Worm (Caenorhabditis elegans): Measurements from ENCODE around the gene T11F9.10.

DNA sequence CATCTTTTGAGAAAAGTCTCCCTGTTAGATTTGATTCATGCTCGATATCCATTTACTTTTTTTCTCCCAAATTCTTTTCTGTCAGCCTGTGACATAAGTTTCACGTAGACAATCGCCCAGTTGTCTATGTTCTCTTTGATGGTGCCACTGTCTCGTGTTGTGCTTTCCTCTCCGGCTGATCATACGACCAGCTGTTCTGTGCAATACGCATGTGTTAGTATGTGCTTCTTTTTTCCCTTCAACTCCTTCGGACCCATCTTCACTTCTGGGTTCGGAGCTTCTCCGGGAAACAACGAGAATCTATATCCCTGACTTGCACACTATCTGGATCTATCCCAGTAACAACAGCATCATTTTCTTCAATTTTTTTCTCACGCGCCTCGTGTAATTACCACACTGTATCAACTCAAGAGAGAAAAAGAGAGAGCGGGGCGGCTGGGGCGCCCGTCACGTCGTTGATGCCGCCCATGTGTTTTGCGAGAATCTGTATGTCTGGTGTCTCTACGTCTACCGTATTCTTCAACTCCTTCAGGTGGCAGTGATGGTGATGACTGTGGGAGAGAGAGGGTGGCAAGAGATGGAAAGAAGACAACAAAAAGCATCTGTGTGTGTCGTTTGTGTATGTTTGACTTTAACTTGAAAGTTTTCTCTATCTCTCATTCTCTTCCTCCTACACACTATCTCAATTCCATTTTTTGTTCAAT, 45.2 kb downstream of the T11F9.10 start:
- TF ChIP-seq F57C9.4 (tag; optimal IDR thresholded peaks at IDR 0.05) (no peak), snpc-4 (GFP tag; optimal IDR thresholded peaks at IDR 0.05) (no peak), snpc-4 (tag; optimal IDR thresholded peaks at IDR 0.05) (peak in 3 of 4 experiments; percentile 10 to 58 (median 54)), hmg-20 (GFP tag; IDR thresholded peaks at IDR 0.05) (no peak), egl-44 (GFP tag; IDR thresholded peaks at IDR 0.05) (0 out of 2 replicates have a peak, but pooled peaks have one; percentile 57), madf-3 (GFP tag; IDR thresholded peaks at IDR 0.05) (0 out of 2 replicates have a peak, but pooled peaks have one; percentile 23), pha-4 (tag; optimal IDR thresholded peaks at IDR 0.05) (no peak), ama-1 (optimal IDR thresholded peaks at IDR 0.05) (no peak), ama-1 (GFP tag; optimal IDR thresholded peaks at IDR 0.05) (no peak), lsy-27 (tag; optimal IDR thresholded peaks at IDR 0.05; ENCODE audit: borderline replicate concordance, insufficient read depth) (no peak), attf-5 (GFP tag; optimal IDR thresholded peaks at IDR 0.05) (peak; percentile 79), B0261.1 (tag; optimal IDR thresholded peaks at IDR 0.05) (no peak), hsf-1 (GFP tag; IDR thresholded peaks at IDR 0.05) (no peak), tlf-1 (GFP tag; optimal IDR thresholded peaks at IDR 0.05) (peak; percentile 42), ztf-6 (GFP tag; IDR thresholded peaks at IDR 0.05) (peak; percentile 64; the same call in 1 of the 2 replicates)

Measured in whole organism, young adult.